Fruit fly (Drosophila melanogaster): Measurements from ENCODE around the gene Nup37.

- TF ChIP-seq CG4496 (GFP tag; IDR thresholded peaks at IDR 0.05) (no peak), CG32121 (GFP tag; IDR thresholded peaks at IDR 0.05) (no peak), CG8159 (tag; optimal IDR thresholded peaks at IDR 0.05) (no peak)
Measured at dm6 chr3R:25208042-25208766, 39.3 kb upstream of the Nup37 start, which contains the start of gene Cad96Ca.

All from whole organism, pupa.